Worm (Caenorhabditis elegans) whole organism, midembryonic: ENCODE measurements around the gene gcy-34.

Experiments used
- T22C8.4 ChIP-seq: fragments of 200-800 bp; sonication (Bioruptor generic); IDR thresholded peaks from 2 replicates; pipeline ENCODE4 v1.3.6; 2022; ENCODE audit warnings: missing genetic modification characterization, missing compliant biosample characterization
- cog-1 ChIP-seq: sonication (generic microtip); optimal IDR thresholded peaks from 2 replicates; lab custom pipeline; 2016; ENCODE audit warnings: missing genetic modification characterization, missing compliant biosample characterization
- flt-1 ChIP-seq: fragments of 200-800 bp; sonication (Bioruptor generic); IDR thresholded peaks from 2 replicates; pipeline ENCODE4 v1.3.6; 2022; ENCODE audit warnings: missing genetic modification characterization, missing compliant biosample characterization
- klf-2 ChIP-seq: fragments of 200-800 bp; sonication (Bioruptor generic); conservative IDR thresholded peaks from 2 replicates; pipeline ENCODE4 v1.3.6; 2022; ENCODE audit warnings: missing genetic modification reagents, missing genetic modification characterization, missing compliant biosample characterization
- med-1 ChIP-seq: sonication (generic microtip); optimal IDR thresholded peaks from 2 replicates; lab custom pipeline; 2017; ENCODE audit warnings: missing genetic modification characterization, mild to moderate bottlenecking, missing compliant biosample characterization, antibody characterized with exemption, missing genetic modification reagents; ENCODE audit not compliant: insufficient read depth
- tab-1 ChIP-seq: fragments of 200-800 bp; sonication (Bioruptor generic); IDR thresholded peaks from 2 replicates; pipeline ENCODE4 v1.3.6; 2022; ENCODE audit warnings: missing genetic modification characterization, missing compliant biosample characterization
- ztf-23 ChIP-seq: fragments of 200-800 bp; sonication (Bioruptor generic); IDR thresholded peaks from 2 replicates; pipeline ENCODE4 v1.3.6; 2022; ENCODE audit warnings: missing genetic modification reagents, missing genetic modification characterization, missing compliant biosample characterization
- ztf-29 ChIP-seq: fragments of 200-800 bp; sonication (Bioruptor generic); IDR thresholded peaks from 2 replicates; pipeline ENCODE4 v1.3.6; 2022; ENCODE audit warnings: missing genetic modification reagents, missing genetic modification characterization, missing compliant biosample characterization

DNA sequence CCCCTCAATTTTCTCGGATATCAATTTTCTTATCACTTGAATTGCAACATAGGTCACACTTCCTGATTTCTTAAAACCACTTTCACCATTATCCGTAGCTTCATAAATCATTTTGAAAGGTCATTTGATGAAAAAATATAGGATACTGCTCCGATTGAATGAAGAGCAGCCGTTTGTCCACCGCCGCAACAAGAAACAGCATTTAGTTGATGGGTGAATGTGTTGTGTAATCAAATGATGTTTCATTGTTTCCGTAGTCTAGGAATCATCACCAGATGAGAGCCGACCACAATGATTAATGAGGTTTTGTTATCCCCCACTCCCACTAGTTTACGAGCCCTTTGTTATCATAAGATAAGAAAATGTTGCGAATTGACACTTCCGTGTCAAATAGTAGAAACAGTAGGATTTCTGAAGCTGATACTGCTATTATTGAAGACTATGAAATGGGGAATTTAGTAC is 39.8 kb downstream of the gcy-34 start, which contains the start of gene twk-43:
- no peak for TF ChIP-seq T22C8.4 (GFP tag; lab: Robert Waterston, UW)
- TF ChIP-seq tab-1 (GFP tag; lab: Robert Waterston, UW), result no peak
- no peak for TF ChIP-seq flt-1 (GFP tag; lab: Robert Waterston, UW)
- no peak for TF ChIP-seq med-1
- TF ChIP-seq klf-2 (GFP tag; lab: Robert Waterston, UW), result no peak
- TF ChIP-seq ztf-23 (GFP tag; lab: Robert Waterston, UW), result no peak
- no peak for TF ChIP-seq cog-1
- TF ChIP-seq ztf-29 (GFP tag; lab: Robert Waterston, UW), result no peak
